Fruit fly (Drosophila melanogaster): Measurements from ENCODE around the gene MESR6.

- TF ChIP-seq sv (GFP tag; optimal IDR thresholded peaks at IDR 0.05) (peak; percentile 61), Jra (GFP tag; optimal IDR thresholded peaks at IDR 0.05) (peak; percentile 32), CrebA (GFP tag; optimal IDR thresholded peaks at IDR 0.05; ENCODE audit: borderline replicate concordance) (peak; percentile 1)
These were observed 47.0 kb upstream of the MESR6 start, which contains the start of gene nkd for dm6 chr3L:19045299-19046025.
